Worm (Caenorhabditis elegans): Measurements from ENCODE around the gene rnh-2.

- no peak for TF ChIP-seq ref-1 (GFP tag; conservative IDR thresholded peaks at IDR 0.05)
- TF ChIP-seq tab-1 (GFP tag; IDR thresholded peaks at IDR 0.05) = no peak
- TF ChIP-seq flt-1 (GFP tag; IDR thresholded peaks at IDR 0.05) = no peak
- TF ChIP-seq ztf-23 (GFP tag; IDR thresholded peaks at IDR 0.05) = no peak
- TF ChIP-seq med-1 (GFP tag; optimal IDR thresholded peaks at IDR 0.05; ENCODE audit: insufficient read depth) = no peak
- TF ChIP-seq ztf-29 (GFP tag; IDR thresholded peaks at IDR 0.05) = no peak
- TF ChIP-seq cog-1 (tag; optimal IDR thresholded peaks at IDR 0.05) = no peak
- TF ChIP-seq klf-2 (GFP tag; conservative IDR thresholded peaks at IDR 0.05) = no peak
Observed at ce11 chrII:8525133-8525736, 8.3 kb downstream of the rnh-2 start, which contains the start of the genes prp-9 and mrps-18B.
